Fruit fly (Drosophila melanogaster): ENCODE data around the gene CG31517.

DNA sequence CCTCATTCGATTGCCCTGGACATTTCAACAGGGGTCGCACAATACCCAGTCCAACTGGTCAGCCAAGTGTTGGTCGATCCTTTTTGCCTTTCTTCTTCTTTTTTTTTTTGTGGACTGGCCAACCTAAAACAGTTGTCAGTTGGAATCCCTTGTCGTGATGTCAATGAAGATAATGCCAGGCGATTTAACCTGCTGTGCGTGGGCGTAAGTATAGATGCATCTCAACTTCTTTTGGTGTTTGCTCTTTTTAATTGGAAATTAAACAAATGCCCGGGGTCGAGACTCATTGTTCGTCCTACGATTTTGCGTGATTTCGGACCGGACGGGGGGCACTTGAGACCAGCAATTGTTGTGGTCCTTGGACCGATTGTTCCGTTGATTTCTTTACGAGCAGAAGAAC lies 38.3 kb upstream of the CG31517 start:
- TF ChIP-seq psq (optimal IDR thresholded peaks at IDR 0.05) = no peak
- TF ChIP-seq pan (optimal IDR thresholded peaks at IDR 0.05) = no peak
